Worm (Caenorhabditis elegans): ENCODE measurements around the gene har-1.

ce11 chrIII:4195306-4196008 lies 43.6 kb downstream of the har-1 start:
- TF ChIP-seq jun-1 (tag; optimal IDR thresholded peaks at IDR 0.05) (no peak), skn-1 (tag; optimal IDR thresholded peaks at IDR 0.05) (no peak), egl-27 (tag; optimal IDR thresholded peaks at IDR 0.05) (no peak)
